Worm (Caenorhabditis elegans): ENCODE measurements around the gene C09E7.8.
A peak's percentile ranks its signal among the peaks of the same experiment; 100 is the strongest.

C09E7.8 gene

DNA sequence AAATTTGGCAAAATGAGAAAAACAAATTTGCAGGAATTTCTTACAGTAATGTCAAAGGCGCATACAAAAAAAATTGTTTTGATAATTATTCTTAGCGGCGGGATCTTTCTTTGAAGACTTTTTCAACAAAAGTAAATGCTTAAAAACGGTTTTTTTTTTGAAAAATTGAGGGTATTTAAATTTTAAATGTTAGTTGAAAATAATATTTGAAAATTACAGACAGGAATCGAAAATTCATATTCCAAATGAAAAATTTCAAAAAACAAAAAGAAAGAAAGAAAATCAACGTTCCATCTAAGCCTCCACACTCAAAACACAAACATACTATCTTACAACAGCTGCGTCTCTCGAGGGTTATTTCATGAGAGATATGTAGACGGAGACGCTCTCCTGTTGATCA lies 18.8 kb upstream of the C09E7.8 start:
- no peak for TF ChIP-seq efl-1 (optimal IDR thresholded peaks at IDR 0.05)
- TF ChIP-seq efl-1 (GFP tag; optimal IDR thresholded peaks at IDR 0.05 in 1 of 2), result peak in 1 of 2 experiments; percentile 72
- TF ChIP-seq lin-14 (GFP tag; optimal IDR thresholded peaks at IDR 0.05), result peak; percentile 20
- TF ChIP-seq dsc-1 (tag; optimal IDR thresholded peaks at IDR 0.05), result no peak

DNA sequence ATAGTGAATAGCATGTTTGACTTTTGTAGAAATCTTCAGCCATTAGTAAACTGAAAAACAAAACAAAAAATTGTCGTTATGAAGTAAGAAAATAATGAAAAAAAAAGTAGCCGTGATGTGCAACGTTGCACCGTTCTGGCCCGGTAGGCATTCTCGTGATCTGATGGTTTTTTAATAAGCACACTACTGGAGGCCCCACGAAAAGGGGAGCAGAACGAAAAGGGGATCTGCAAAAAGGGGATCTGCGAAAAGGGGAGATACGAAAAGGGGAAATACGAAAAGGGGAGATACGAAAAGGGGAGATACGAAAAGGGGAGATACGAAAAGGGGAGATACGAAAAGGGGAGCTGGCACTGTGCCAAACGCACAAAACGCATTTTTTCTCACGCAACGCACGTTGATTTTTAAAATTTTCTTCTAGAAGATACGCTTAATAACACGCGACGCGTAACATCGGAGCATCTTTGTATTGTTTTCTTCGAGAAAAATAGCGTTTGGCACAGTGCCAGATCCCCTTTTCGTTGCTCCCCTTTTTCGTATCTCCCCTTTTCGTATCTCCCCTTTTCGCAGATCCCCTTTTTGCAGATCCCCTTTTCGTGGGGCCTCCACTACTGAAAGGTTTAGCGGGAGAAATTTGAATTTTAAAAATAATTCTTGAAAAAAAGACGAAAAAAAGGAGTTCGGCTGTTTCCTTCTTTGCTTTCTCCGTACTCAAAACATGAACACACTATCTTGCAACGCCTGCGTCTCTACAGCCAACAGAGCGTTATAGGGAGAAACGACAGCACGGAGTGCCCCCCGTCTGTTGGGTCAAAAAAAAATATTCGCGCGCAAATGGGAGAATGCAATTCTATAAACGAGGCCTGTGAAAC lies 7.0 kb downstream of the C09E7.8 start, which contains the start of gene C09E7.7:
C09E7.7 (minus strand) TSS at position 57 of the 872 bp plus-strand sequence.
- peak; percentile 64 for TF ChIP-seq ceh-88 (GFP tag; IDR thresholded peaks at IDR 0.05)
- TF ChIP-seq C04F5.9 (tag; optimal IDR thresholded peaks at IDR 0.05), result peak; percentile 13
- peak; percentile 62 for TF ChIP-seq unc-98 (GFP tag; IDR thresholded peaks at IDR 0.05)
- peak; percentile 51 for TF ChIP-seq snu-23 (GFP tag; optimal IDR thresholded peaks at IDR 0.05)
- peak; percentile 2 for TF ChIP-seq snpc-4 (tag; optimal IDR thresholded peaks at IDR 0.05)
- TF ChIP-seq C16A3.4 (tag; optimal IDR thresholded peaks at IDR 0.05), result peak; percentile 39
- peak; percentile 61 for TF ChIP-seq mep-1 (tag; optimal IDR thresholded peaks at IDR 0.05)
- TF ChIP-seq lin-14 (GFP tag; optimal IDR thresholded peaks at IDR 0.05), result peak; percentile 93
- peak; percentile 45 for TF ChIP-seq xbp-1 (tag; optimal IDR thresholded peaks at IDR 0.05)
- TF ChIP-seq pax-3 (tag; optimal IDR thresholded peaks at IDR 0.05), result peak; percentile 71
- peak; percentile 76 for TF ChIP-seq egl-13 (tag; optimal IDR thresholded peaks at IDR 0.05)
- TF ChIP-seq fkh-8 (tag; optimal IDR thresholded peaks at IDR 0.05), result peak; percentile 67
- TF ChIP-seq nhr-90 (tag; optimal IDR thresholded peaks at IDR 0.05; ENCODE audit: poor library complexity), result peak; percentile 76
- peak; percentile 77 for TF ChIP-seq nhr-85 (tag)
- TF ChIP-seq unc-130 (tag; optimal IDR thresholded peaks at IDR 0.05), result peak; percentile 3
- peak; percentile 67 for TF ChIP-seq tbx-2 (tag; optimal IDR thresholded peaks at IDR 0.05)
- peak; percentile 27 for TF ChIP-seq irx-1 (tag; optimal IDR thresholded peaks at IDR 0.05)
- TF ChIP-seq dpl-1 (GFP tag; optimal IDR thresholded peaks at IDR 0.05), result peak; percentile 34 to 52 (median 37)
- TF ChIP-seq lin-35 (GFP tag; optimal IDR thresholded peaks at IDR 0.05), result peak; percentile 42 to 43
- peak; percentile 52 for TF ChIP-seq sox-4 (tag; optimal IDR thresholded peaks at IDR 0.05)
- peak; percentile 10 for TF ChIP-seq lin-13 (GFP tag; optimal IDR thresholded peaks at IDR 0.05)
- TF ChIP-seq grh-1 (GFP tag; IDR thresholded peaks at IDR 0.05), result peak; percentile 17; the same call in 1 of the 2 replicates
- TF ChIP-seq swsn-7 (tag; optimal IDR thresholded peaks at IDR 0.05), result peak; percentile 39
- TF ChIP-seq rnt-1 (tag; optimal IDR thresholded peaks at IDR 0.05), result peak; percentile 79
- TF ChIP-seq isw-1 (GFP tag; IDR thresholded peaks at IDR 0.05), result peak; percentile 47
- peak; percentile 77 for TF ChIP-seq nhr-71 (tag; optimal IDR thresholded peaks at IDR 0.05)
- TF ChIP-seq ztf-11 (tag; optimal IDR thresholded peaks at IDR 0.05), result peak in 1 of 2 experiments; percentile 79
- peak; percentile 33 for TF ChIP-seq fkh-10 (GFP tag; optimal IDR thresholded peaks at IDR 0.05)
- TF ChIP-seq lsy-2 (tag; optimal IDR thresholded peaks at IDR 0.05), result peak; percentile 61 to 63
- TF ChIP-seq ceh-82 (tag; optimal IDR thresholded peaks at IDR 0.05), result peak in 1 of 3 experiments; percentile 43
- TF ChIP-seq blmp-1 (tag; optimal IDR thresholded peaks at IDR 0.05), result peak; percentile 33
- peak; percentile 70 for TF ChIP-seq ceh-63 (GFP tag; optimal IDR thresholded peaks at IDR 0.05)
- TF ChIP-seq nhr-47 (tag; optimal IDR thresholded peaks at IDR 0.05), result peak; percentile 82
- TF ChIP-seq lin-15B (tag; optimal IDR thresholded peaks at IDR 0.05), result peak; percentile 15
- TF ChIP-seq lir-3 (tag; optimal IDR thresholded peaks at IDR 0.05; ENCODE audit: poor library complexity), result peak; percentile 67
- peak; percentile 46 for TF ChIP-seq skn-1 (tag; optimal IDR thresholded peaks at IDR 0.05)
- peak; percentile 64 for TF ChIP-seq mab-9 (GFP tag; IDR thresholded peaks at IDR 0.05)
- TF ChIP-seq dsc-1 (tag; optimal IDR thresholded peaks at IDR 0.05), result peak; percentile 25
- peak; percentile 42 for TF ChIP-seq nhr-20 (tag; optimal IDR thresholded peaks at IDR 0.05)
- TF ChIP-seq efl-1 (optimal IDR thresholded peaks at IDR 0.05), result peak; percentile 23 to 68
- TF ChIP-seq efl-1 (GFP tag; optimal IDR thresholded peaks at IDR 0.05 in 1 of 2), result peak; percentile 49 to 96
- TF ChIP-seq nhr-19 (GFP tag; conservative IDR thresholded peaks at IDR 0.05), result peak; percentile 70
- peak; percentile 33 for TF ChIP-seq jun-1 (tag; optimal IDR thresholded peaks at IDR 0.05)
- TF ChIP-seq ceh-8 (GFP tag; optimal IDR thresholded peaks at IDR 0.05), result peak; percentile 24
- TF ChIP-seq fos-1 (tag; optimal IDR thresholded peaks at IDR 0.05), result peak; percentile 3
- peak; percentile 76 for TF ChIP-seq unc-86 (tag; optimal IDR thresholded peaks at IDR 0.05)
- peak in 1 of 2 experiments; percentile 6 for TF ChIP-seq mdl-1 (tag; optimal IDR thresholded peaks at IDR 0.05)

All from whole organism, L1 larva.